Worm (Caenorhabditis elegans) whole organism, young adult: Measurements from ENCODE around the gene col-183.

Source experiments
- B0035.1 ChIP-seq: sonication (generic microtip); optimal IDR thresholded peaks from 2 replicates; lab custom pipeline; 2016; ENCODE audit warnings: missing genetic modification characterization, mild to moderate bottlenecking, missing compliant biosample characterization, missing genotype, missing genetic modification reagents
- B0336.3 ChIP-seq: fragments of 200-800 bp; sonication (Bioruptor generic); IDR thresholded peaks from 2 replicates; pipeline ENCODE4 v1.3.6; 2022; ENCODE audit warnings: missing genetic modification characterization, missing compliant biosample characterization
- F10E7.11 ChIP-seq: sonication (generic microtip); optimal IDR thresholded peaks from 2 replicates; lab custom pipeline; 2017; ENCODE audit warnings: mild to moderate bottlenecking, missing genetic modification characterization, moderate library complexity, missing compliant biosample characterization
- akir-1 ChIP-seq: fragments of 200-800 bp; sonication (Bioruptor generic); optimal IDR thresholded peaks from 2 replicates; lab custom pipeline; 2018; ENCODE audit warnings: mild to moderate bottlenecking, missing genetic modification characterization, moderate library complexity, missing compliant biosample characterization
- egl-18 ChIP-seq: fragments of 200-800 bp; sonication (Bioruptor generic); IDR thresholded peaks from 2 replicates; pipeline ENCODE4 v1.3.6; 2022; ENCODE audit warnings: missing genetic modification reagents, missing genetic modification characterization, missing compliant biosample characterization
- ets-4 ChIP-seq: fragments of 200-800 bp; sonication (Bioruptor generic); optimal IDR thresholded peaks from 2 replicates; lab custom pipeline; 2018; ENCODE audit warnings: mild to moderate bottlenecking, missing genetic modification characterization, missing compliant biosample characterization
- mel-28 ChIP-seq: sonication (generic microtip); optimal IDR thresholded peaks from 2 replicates; lab custom pipeline; 2016; ENCODE audit warnings: borderline replicate concordance, mild to moderate bottlenecking, missing genetic modification characterization, missing compliant biosample characterization
- rec-8 ChIP-seq, 2 experiments: sonication (generic microtip); optimal IDR thresholded peaks; 2 replicates each; lab custom pipeline; 2016; ENCODE audit warnings: mild to moderate bottlenecking in 2 of 2, missing genetic modification characterization in 2 of 2, missing genetic modification reagents in 2 of 2, missing genotype in 2 of 2, missing biosample characterization in 1 of 2, missing compliant biosample characterization in 1 of 2, moderate library complexity in 1 of 2
- snpc-4 ChIP-seq, 5 experiments: fragments of 150-350 bp in 1 of 5; sonication (generic microtip) in 4 of 5; optimal IDR thresholded peaks; 2 replicates each; lab custom pipeline; 2014 to 2018; ENCODE audit warnings: missing genetic modification characterization in 5 of 5, missing biosample characterization in 3 of 5, antibody characterized with exemption in 2 of 5, mild to moderate bottlenecking in 2 of 5, missing compliant biosample characterization in 2 of 5, missing genotype in 2 of 5, moderate library complexity in 2 of 5, missing genetic modification reagents in 1 of 5
- zim-3 ChIP-seq: sonication (generic microtip); optimal IDR thresholded peaks from 2 replicates; lab custom pipeline; 2017; ENCODE audit warnings: mild to moderate bottlenecking, missing genetic modification characterization, moderate library complexity, missing compliant biosample characterization
- ztf-26 ChIP-seq: sonication (generic microtip); optimal IDR thresholded peaks from 2 replicates; lab custom pipeline; 2017; ENCODE audit warnings: missing genetic modification characterization, missing compliant biosample characterization

DNA sequence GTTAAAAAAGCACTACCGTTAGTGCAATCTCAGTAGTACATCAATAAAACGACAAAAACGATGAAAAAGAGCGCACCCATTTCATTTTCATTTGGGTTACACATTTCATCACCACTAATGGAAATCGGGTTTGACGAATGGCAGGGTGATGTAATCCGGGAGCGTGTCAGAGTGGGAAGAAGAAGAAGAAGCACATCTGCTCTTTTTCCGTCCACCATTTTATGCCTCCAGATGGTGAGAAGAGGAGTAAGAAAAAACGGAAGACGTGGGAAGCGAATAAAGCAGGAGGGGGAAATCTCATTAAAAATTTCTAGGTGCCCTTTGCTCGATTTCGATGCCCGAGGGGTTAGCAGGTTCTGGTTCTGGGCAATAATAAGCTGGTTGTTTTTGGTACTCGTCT lies 38.5 kb upstream of the col-183 start:
- no peak for TF ChIP-seq B0035.1 (tag; lab: Kevin White, UChicago)
- TF ChIP-seq B0336.3: no peak
- TF ChIP-seq F10E7.11 (tag; lab: Kevin White, UChicago): no peak
- TF ChIP-seq rec-8 (tag; optimal IDR thresholded peaks at IDR 0.05; lab: Kevin White, UChicago): no peak
- TF ChIP-seq zim-3 (tag; lab: Kevin White, UChicago): no peak
- TF ChIP-seq snpc-4 (GFP tag; optimal IDR thresholded peaks at IDR 0.05; lab: Kevin White, UChicago): no peak
- TF ChIP-seq snpc-4 (tag; optimal IDR thresholded peaks at IDR 0.05; lab: Kevin White, UChicago): no peak
- no peak for TF ChIP-seq mel-28 (tag; lab: Kevin White, UChicago)
- no peak for TF ChIP-seq ets-4 (GFP tag; lab: Kevin White, UChicago)
- TF ChIP-seq akir-1 (GFP tag; lab: Kevin White, UChicago): no peak
- TF ChIP-seq egl-18: no peak
- TF ChIP-seq ztf-26 (tag; lab: Kevin White, UChicago): no peak
